Worm (Caenorhabditis elegans) whole organism, L3 larva: ENCODE measurements around the gene dpff-1.

Experiments used
- R02D3.7 ChIP-seq: fragments of 150-350 bp; optimal IDR thresholded peaks from 2 replicates; lab custom pipeline; 2014; ENCODE audit warnings: missing biosample characterization, missing genetic modification characterization
- aly-2 ChIP-seq: fragments of 150-350 bp; optimal IDR thresholded peaks from 2 replicates; lab custom pipeline; 2014; ENCODE audit warnings: missing biosample characterization, missing genetic modification characterization
- ama-1 ChIP-seq: fragments of 150-350 bp; optimal IDR thresholded peaks from 2 replicates; lab custom pipeline; 2018
- ceh-16 ChIP-seq: sonication (generic microtip); optimal IDR thresholded peaks from 2 replicates; lab custom pipeline; 2017; ENCODE audit warnings: missing biosample characterization, missing genetic modification characterization
- ceh-82 ChIP-seq: fragments of 150-350 bp; optimal IDR thresholded peaks from 2 replicates; lab custom pipeline; 2014; ENCODE audit warnings: missing biosample characterization, missing genetic modification characterization
- egl-5 ChIP-seq: fragments of 150-350 bp; optimal IDR thresholded peaks from 2 replicates; lab custom pipeline; 2017; ENCODE audit warnings: missing biosample characterization, missing genetic modification reagents, missing genetic modification characterization, inconsistent platforms
- elt-2 ChIP-seq: sonication (generic microtip); optimal IDR thresholded peaks from 2 replicates; lab custom pipeline; 2016; ENCODE audit warnings: missing genetic modification reagents, mild to moderate bottlenecking, missing genetic modification characterization, missing compliant biosample characterization
- eor-1 ChIP-seq, 2 experiments: fragments of 150-350 bp; optimal IDR thresholded peaks; 2 replicates each; lab custom pipeline; 2014 to 2018; ENCODE audit warnings: missing biosample characterization in 2 of 2, missing genetic modification characterization in 2 of 2
- fkh-10 ChIP-seq: sonication (generic microtip); optimal IDR thresholded peaks from 2 replicates; lab custom pipeline; 2017; ENCODE audit warnings: missing biosample characterization, missing genetic modification reagents, missing genetic modification characterization
- fkh-2 ChIP-seq: fragments of 150-350 bp; optimal IDR thresholded peaks from 2 replicates; lab custom pipeline; 2014; ENCODE audit warnings: missing biosample characterization, missing genetic modification reagents, missing genetic modification characterization
- fos-1 ChIP-seq: fragments of 150-350 bp; optimal IDR thresholded peaks from 2 replicates; lab custom pipeline; 2014; ENCODE audit warnings: missing biosample characterization, missing genetic modification characterization
- hmg-11 ChIP-seq: sonication (generic microtip); optimal IDR thresholded peaks from 2 replicates; lab custom pipeline; 2016; ENCODE audit warnings: missing genetic modification characterization, missing compliant biosample characterization
- jun-1 ChIP-seq: fragments of 150-350 bp; optimal IDR thresholded peaks from 2 replicates; lab custom pipeline; 2014; ENCODE audit warnings: missing biosample characterization, missing genetic modification reagents, missing genetic modification characterization
- lin-15B ChIP-seq: fragments of 150-350 bp; optimal IDR thresholded peaks from 2 replicates; lab custom pipeline; 2014; ENCODE audit warnings: missing biosample characterization, missing genetic modification characterization
- lin-39 ChIP-seq: fragments of 150-350 bp; optimal IDR thresholded peaks from 2 replicates; lab custom pipeline; 2018; ENCODE audit warnings: missing biosample characterization, missing genetic modification reagents, missing genetic modification characterization
- lsy-12 ChIP-seq: sonication (generic microtip); optimal IDR thresholded peaks from 2 replicates; lab custom pipeline; 2016; ENCODE audit warnings: mild to moderate bottlenecking, missing genetic modification characterization, missing compliant biosample characterization
- mdl-1 ChIP-seq: fragments of 150-350 bp; optimal IDR thresholded peaks from 2 replicates; lab custom pipeline; 2014; ENCODE audit warnings: missing biosample characterization, missing genetic modification characterization
- nfya-1 ChIP-seq: sonication (generic microtip); optimal IDR thresholded peaks from 2 replicates; lab custom pipeline; 2017; ENCODE audit warnings: missing genetic modification characterization, mild to moderate bottlenecking, missing compliant biosample characterization, antibody characterized with exemption, moderate library complexity; ENCODE audit not compliant: insufficient read depth
- nhr-11 ChIP-seq: fragments of 150-350 bp; optimal IDR thresholded peaks from 2 replicates; lab custom pipeline; 2014; ENCODE audit warnings: missing biosample characterization, missing genetic modification characterization
- nhr-12 ChIP-seq: fragments of 150-350 bp; optimal IDR thresholded peaks from 2 replicates; lab custom pipeline; 2014; ENCODE audit warnings: missing biosample characterization, missing genetic modification characterization
- nhr-23 ChIP-seq: fragments of 150-350 bp; optimal IDR thresholded peaks from 2 replicates; lab custom pipeline; 2014; ENCODE audit warnings: missing biosample characterization, missing genetic modification reagents, missing genetic modification characterization
- nhr-237 ChIP-seq: fragments of 150-350 bp; optimal IDR thresholded peaks from 2 replicates; lab custom pipeline; 2014; ENCODE audit warnings: missing biosample characterization, missing genetic modification characterization
- nhr-25 ChIP-seq: sonication (generic microtip); optimal IDR thresholded peaks from 2 replicates; lab custom pipeline; 2017; ENCODE audit warnings: missing biosample characterization, missing genetic modification characterization
- nhr-43 ChIP-seq: sonication (generic microtip); optimal IDR thresholded peaks from 2 replicates; lab custom pipeline; 2016; ENCODE audit warnings: mild to moderate bottlenecking, missing genetic modification characterization, missing compliant biosample characterization; ENCODE audit not compliant: poor library complexity, severe bottlenecking
- nhr-67 ChIP-seq: fragments of 150-350 bp; optimal IDR thresholded peaks from 2 replicates; lab custom pipeline; 2014; ENCODE audit warnings: missing biosample characterization, missing genetic modification characterization
- nhr-77 ChIP-seq: fragments of 150-350 bp; optimal IDR thresholded peaks from 2 replicates; lab custom pipeline; 2014; ENCODE audit warnings: missing biosample characterization, missing genetic modification characterization
- pha-4 ChIP-seq: fragments of 150-350 bp; optimal IDR thresholded peaks from 2 replicates; lab custom pipeline; 2014; ENCODE audit warnings: missing biosample characterization, missing genetic modification reagents, missing genetic modification characterization
- pqm-1 ChIP-seq: fragments of 150-350 bp; optimal IDR thresholded peaks from 2 replicates; lab custom pipeline; 2017; ENCODE audit warnings: missing biosample characterization, missing genetic modification characterization, inconsistent platforms
- sea-2 ChIP-seq: fragments of 150-350 bp; sonication (generic microtip); optimal IDR thresholded peaks from 4 replicates; lab custom pipeline; 2014; ENCODE audit warnings: missing biosample characterization, missing genetic modification reagents, missing genetic modification characterization
- skn-1 ChIP-seq: fragments of 150-350 bp; optimal IDR thresholded peaks from 2 replicates; lab custom pipeline; 2014; ENCODE audit warnings: missing biosample characterization, missing genetic modification characterization
- snpc-4 ChIP-seq: fragments of 150-350 bp; optimal IDR thresholded peaks from 2 replicates; lab custom pipeline; 2014; ENCODE audit warnings: missing biosample characterization, missing genetic modification characterization
- tbx-2 ChIP-seq: sonication (generic microtip); optimal IDR thresholded peaks from 2 replicates; lab custom pipeline; 2016; ENCODE audit warnings: mild to moderate bottlenecking, missing genetic modification characterization, missing compliant biosample characterization
- unc-62 ChIP-seq: fragments of 150-350 bp; sonication (generic microtip); optimal IDR thresholded peaks from 4 replicates; lab custom pipeline; 2014; ENCODE audit warnings: missing biosample characterization, missing genetic modification reagents, missing genetic modification characterization

dpff-1 gene

DNA sequence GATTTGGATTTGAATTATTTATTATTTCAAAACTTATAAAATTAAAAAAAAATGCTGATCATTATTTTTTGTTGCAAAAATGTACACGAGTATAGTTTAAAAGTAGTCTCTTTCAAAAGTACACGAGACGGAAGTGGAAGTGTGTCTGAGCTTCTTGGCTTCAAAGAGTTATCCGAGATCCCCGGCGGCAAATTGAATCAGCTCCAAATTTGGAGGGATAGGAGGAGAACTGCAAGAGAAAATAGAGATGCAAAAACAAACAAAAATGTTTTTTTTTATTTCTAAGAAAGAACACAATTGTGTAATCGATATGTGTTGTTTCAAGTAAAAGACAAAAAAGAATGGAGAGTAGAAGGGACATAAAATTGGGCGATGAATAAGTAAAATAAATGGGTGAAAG lies 3.6 kb downstream of the dpff-1 start:
- TF ChIP-seq nhr-11 (tag; lab: Kevin White, UChicago), result no peak
- TF ChIP-seq nhr-25 (tag; lab: Kevin White, UChicago), result no peak
- no peak for TF ChIP-seq nfya-1 (tag; lab: Kevin White, UChicago)
- TF ChIP-seq egl-5 (tag; lab: Kevin White, UChicago), result no peak
- no peak for TF ChIP-seq fos-1 (tag; lab: Kevin White, UChicago)

DNA sequence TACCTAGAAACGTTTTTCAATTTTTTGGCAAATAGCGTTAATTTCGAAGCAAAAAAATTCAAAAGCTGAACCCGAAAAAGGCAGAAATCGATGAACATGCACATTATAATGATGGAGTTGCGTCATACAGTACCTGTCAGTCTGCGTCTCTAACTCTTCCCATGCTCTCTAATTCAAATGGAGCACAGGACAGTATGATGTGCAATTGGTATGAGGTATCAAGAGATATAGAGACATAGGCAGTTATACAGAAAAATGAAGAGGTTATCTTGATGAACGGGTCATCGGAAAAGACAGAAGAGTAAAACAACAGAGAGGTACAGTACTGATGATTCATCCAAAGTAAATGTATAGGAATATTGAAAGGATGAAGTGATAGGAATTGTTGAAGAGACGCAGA lies 5.4 kb downstream of the dpff-1 start:
- TF ChIP-seq skn-1 (no peak), fkh-2 (tag; lab: Kevin White, UChicago) (no peak), ama-1 (lab: Kevin White, UChicago) (no peak), elt-2 (tag; lab: Kevin White, UChicago) (peak; percentile 26), fos-1 (tag; lab: Kevin White, UChicago) (no peak), ceh-16 (no peak), fkh-10 (no peak), mdl-1 (tag; lab: Kevin White, UChicago) (no peak), tbx-2 (tag; lab: Kevin White, UChicago) (no peak), nhr-23 (tag; lab: Kevin White, UChicago) (no peak), pha-4 (peak; percentile 50), pqm-1 (tag; lab: Kevin White, UChicago) (peak; percentile 23), hmg-11 (tag; lab: Kevin White, UChicago) (peak; percentile 4), unc-62 (GFP tag; lab: Kevin White, UChicago) (no peak), nhr-77 (tag; lab: Kevin White, UChicago) (no peak)

DNA sequence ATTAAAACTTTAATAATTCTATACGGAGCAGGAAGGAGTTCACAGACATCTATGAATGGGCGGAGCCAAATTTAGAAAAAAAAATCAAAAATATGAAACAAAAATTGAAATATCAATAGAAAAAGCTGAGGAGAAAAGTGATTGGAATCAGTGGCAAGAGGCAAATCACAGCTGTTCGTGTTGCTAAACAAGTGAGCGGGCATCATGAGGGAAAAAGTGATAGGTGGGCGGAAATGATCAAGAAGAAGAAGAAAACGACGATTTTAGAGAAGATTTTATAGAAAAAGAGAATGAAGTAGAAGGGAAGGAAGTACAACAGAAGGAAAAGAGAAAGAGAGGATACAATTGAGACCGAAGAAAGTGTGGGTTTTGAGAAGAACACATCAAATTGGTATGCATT lies 7.5 kb downstream of the dpff-1 start:
- TF ChIP-seq ceh-82 (tag; lab: Kevin White, UChicago) (no peak), nhr-25 (tag; lab: Kevin White, UChicago) (no peak), eor-1 (tag; optimal IDR thresholded peaks at IDR 0.05; lab: Kevin White, UChicago) (no peak)

DNA sequence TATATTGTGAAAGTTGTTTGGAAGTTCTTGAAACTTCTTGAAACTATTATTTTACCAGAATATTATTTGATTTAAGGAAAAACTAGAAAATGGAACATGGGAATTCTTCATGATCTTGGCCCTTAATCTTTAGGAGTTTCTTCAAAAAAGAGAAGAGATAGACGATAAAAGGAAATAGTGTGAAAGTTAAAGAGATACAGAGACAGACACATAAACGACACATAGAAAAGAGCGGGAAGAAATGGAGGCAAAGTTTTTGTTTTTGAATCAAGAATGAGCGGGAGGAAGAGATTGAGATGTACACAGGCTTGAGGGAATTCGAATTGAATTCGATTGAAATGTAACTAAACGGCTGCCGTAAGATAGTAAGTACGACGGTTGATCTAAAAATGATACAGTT lies 8.7 kb downstream of the dpff-1 start:
- TF ChIP-seq R02D3.7 (tag; lab: Kevin White, UChicago) (no peak), mdl-1 (tag; lab: Kevin White, UChicago) (no peak), aly-2 (tag; lab: Kevin White, UChicago) (no peak), nfya-1 (tag; lab: Kevin White, UChicago) (peak; percentile 1), fkh-10 (no peak), lsy-12 (tag; lab: Kevin White, UChicago) (no peak)

DNA sequence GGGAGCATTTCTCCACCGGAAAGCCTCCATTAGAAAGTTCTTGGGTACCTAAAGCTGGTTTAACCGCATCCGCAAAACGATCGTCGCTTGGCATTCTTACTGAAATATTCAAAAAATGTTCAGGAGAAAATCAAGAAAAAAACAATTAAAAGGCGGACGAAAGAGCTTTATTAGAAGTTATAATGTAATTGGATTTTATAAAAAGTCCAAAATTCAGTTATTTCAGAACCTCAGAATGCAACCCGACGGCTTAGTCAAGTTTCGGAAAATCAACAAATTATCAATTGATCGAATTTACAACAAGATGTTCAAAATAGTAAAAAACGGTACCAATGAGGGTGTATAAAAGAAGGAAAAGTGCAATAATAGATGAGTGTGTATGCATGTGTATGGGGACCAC lies 10.2 kb downstream of the dpff-1 start, which contains the start of gene pxl-1:
pxl-1 (minus strand) TSS at position 101 of the 400 bp plus-strand sequence.
- TF ChIP-seq lin-15B (no peak), mdl-1 (tag; lab: Kevin White, UChicago) (no peak), lin-39 (no peak), pha-4 (no peak), snpc-4 (no peak), jun-1 (tag; lab: Kevin White, UChicago) (no peak), nhr-25 (tag; lab: Kevin White, UChicago) (no peak), nhr-11 (tag; lab: Kevin White, UChicago) (no peak), sea-2 (GFP tag; lab: Kevin White, UChicago) (no peak), unc-62 (GFP tag; lab: Kevin White, UChicago) (no peak), nhr-237 (no peak), nhr-12 (tag; lab: Kevin White, UChicago) (no peak), nhr-67 (tag; lab: Kevin White, UChicago) (no peak), nhr-43 (tag; lab: Kevin White, UChicago) (no peak), tbx-2 (tag; lab: Kevin White, UChicago) (no peak), fkh-10 (no peak)
- TF ChIP-seq, all 47 proteins: peak for 0

DNA sequence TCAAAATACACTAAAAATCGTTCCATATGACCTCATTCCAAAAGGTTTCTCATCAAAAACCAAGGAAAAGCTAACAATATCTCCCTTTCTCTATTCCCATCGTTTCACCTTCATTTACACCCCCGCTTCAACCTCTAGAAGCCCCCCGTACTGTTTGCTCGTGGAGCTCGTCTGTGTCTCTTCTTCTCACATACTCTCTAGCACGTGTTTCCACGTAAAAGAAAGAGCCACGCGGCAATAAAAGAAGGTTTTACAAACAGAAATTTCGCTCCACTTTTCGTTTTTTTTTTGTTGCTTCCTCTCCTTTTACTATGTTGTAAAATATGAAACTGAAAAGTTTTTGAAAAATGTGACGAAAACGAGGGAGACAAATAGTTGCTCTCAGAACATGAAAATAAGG lies 13.2 kb downstream of the dpff-1 start:
- TF ChIP-seq pha-4 (peak; percentile 59), ceh-16 (no peak)
